Fruit fly (Drosophila melanogaster) whole organism, embryonic: ENCODE results near the gene Spn75F.

Experiments
- ATbp ChIP-seq: fragments of 200-800 bp; sonication (Bioruptor generic); optimal IDR thresholded peaks from 2 replicates; lab custom pipeline; 2017; ENCODE audit warnings: missing biosample characterization, mild to moderate bottlenecking, missing genetic modification characterization, missing genetic modification reagents
- Ada2b ChIP-seq: fragments of 200-800 bp; sonication (Bioruptor generic); IDR thresholded peaks from 2 replicates; pipeline ENCODE4 v1.3.6; 2022; ENCODE audit warnings: missing biosample characterization, missing genetic modification characterization
- Bdp1 ChIP-seq: fragments of 200-800 bp; sonication (Bioruptor generic); optimal IDR thresholded peaks from 3 replicates; lab custom pipeline; 2016; ENCODE audit warnings: missing biosample characterization, missing genetic modification characterization
- CG10366 ChIP-seq: fragments of 200-800 bp; sonication (Bioruptor generic); IDR thresholded peaks from 2 replicates; pipeline ENCODE4 v1.3.6; 2022; ENCODE audit warnings: missing biosample characterization, missing genetic modification characterization
- CG11085 ChIP-seq: fragments of 200-800 bp; sonication (Bioruptor generic); IDR thresholded peaks from 2 replicates; pipeline ENCODE4 v1.3.6; 2022; ENCODE audit warnings: missing biosample characterization, missing genetic modification characterization
- CG1233 ChIP-seq: fragments of 200-800 bp; sonication (Bioruptor generic); optimal IDR thresholded peaks from 4 replicates; lab custom pipeline; 2018; ENCODE audit warnings: missing biosample characterization, mild to moderate bottlenecking, missing genetic modification characterization
- CG12659 ChIP-seq: fragments of 200-800 bp; sonication (Bioruptor generic); optimal IDR thresholded peaks from 3 replicates; lab custom pipeline; 2017; ENCODE audit warnings: mild to moderate bottlenecking, missing biosample characterization, missing genetic modification reagents, missing genetic modification characterization
- CG15479 ChIP-seq: fragments of 200-800 bp; sonication (Bioruptor generic); optimal IDR thresholded peaks from 3 replicates; lab custom pipeline; 2019; ENCODE audit warnings: missing biosample characterization, mild to moderate bottlenecking, missing genetic modification characterization, moderate library complexity
- CG15601 ChIP-seq: fragments of 200-800 bp; sonication (Bioruptor generic); optimal IDR thresholded peaks from 3 replicates; lab custom pipeline; 2019; ENCODE audit warnings: missing biosample characterization, mild to moderate bottlenecking, missing genetic modification characterization, moderate library complexity
- CG1603 ChIP-seq: fragments of 200-800 bp; sonication (Bioruptor generic); optimal IDR thresholded peaks from 2 replicates; lab custom pipeline; 2019; ENCODE audit warnings: missing biosample characterization, mild to moderate bottlenecking, missing genetic modification characterization, moderate library complexity
- CG17385 ChIP-seq: fragments of 200-800 bp; sonication (Bioruptor generic); optimal IDR thresholded peaks from 3 replicates; lab custom pipeline; 2018; ENCODE audit warnings: missing biosample characterization, mild to moderate bottlenecking, missing genetic modification characterization
- CG17829 ChIP-seq: fragments of 200-800 bp; optimal IDR thresholded peaks from 2 replicates; lab custom pipeline; 2019; ENCODE audit warnings: missing biosample characterization, mild to moderate bottlenecking, missing genetic modification characterization, moderate library complexity
- CG1792 ChIP-seq: fragments of 200-800 bp; sonication (Bioruptor generic); optimal IDR thresholded peaks from 2 replicates; lab custom pipeline; 2016; ENCODE audit warnings: missing biosample characterization, missing genetic modification characterization
- CG18599 ChIP-seq: fragments of 200-800 bp; sonication (Bioruptor generic); optimal IDR thresholded peaks from 3 replicates; lab custom pipeline; 2017; ENCODE audit warnings: missing biosample characterization, missing genetic modification characterization, mild to moderate bottlenecking, moderate library complexity, missing genetic modification reagents
- CG18619 ChIP-seq: fragments of 200-800 bp; sonication (Bioruptor generic); optimal IDR thresholded peaks from 3 replicates; lab custom pipeline; 2017; ENCODE audit warnings: missing biosample characterization, mild to moderate bottlenecking, missing genetic modification characterization
- CG2678 ChIP-seq: fragments of 200-800 bp; sonication (Bioruptor generic); optimal IDR thresholded peaks from 3 replicates; lab custom pipeline; 2019; ENCODE audit warnings: missing biosample characterization, mild to moderate bottlenecking, missing genetic modification characterization, moderate library complexity
- CG31441 ChIP-seq: fragments of 200-800 bp; sonication (Bioruptor generic); IDR thresholded peaks from 2 replicates; pipeline ENCODE4 v1.3.6; 2022; ENCODE audit warnings: missing biosample characterization, missing genetic modification characterization
- CG4404 ChIP-seq: fragments of 200-800 bp; sonication (Bioruptor generic); IDR thresholded peaks from 2 replicates; pipeline ENCODE4 v1.3.6; 2022; ENCODE audit warnings: missing biosample characterization, missing genetic modification characterization
- CG7372 ChIP-seq: fragments of 200-800 bp; sonication (Bioruptor generic); IDR thresholded peaks from 2 replicates; pipeline ENCODE4 v1.3.6; 2022; ENCODE audit warnings: missing biosample characterization, missing genetic modification characterization
- CG7745 ChIP-seq: fragments of 200-800 bp; sonication (Bioruptor generic); optimal IDR thresholded peaks from 2 replicates; lab custom pipeline; 2018; ENCODE audit warnings: missing biosample characterization, mild to moderate bottlenecking, missing genetic modification characterization, moderate library complexity
- HLH3B ChIP-seq: fragments of 200-800 bp; sonication (Bioruptor generic); IDR thresholded peaks from 2 replicates; pipeline ENCODE4 v1.3.6; 2022; ENCODE audit warnings: missing biosample characterization, missing genetic modification characterization
- Lhr ChIP-seq: fragments of 200-800 bp; sonication (Bioruptor generic); optimal IDR thresholded peaks from 3 replicates; lab custom pipeline; 2017; ENCODE audit warnings: mild to moderate bottlenecking, missing biosample characterization, missing genetic modification reagents, missing genetic modification characterization
- Mes4 ChIP-seq: fragments of 200-800 bp; sonication (Bioruptor generic); optimal IDR thresholded peaks from 2 replicates; lab custom pipeline; 2016; ENCODE audit warnings: missing biosample characterization, missing genetic modification characterization
- NfI ChIP-seq: fragments of 200-800 bp; sonication (Bioruptor generic); optimal IDR thresholded peaks from 3 replicates; lab custom pipeline; 2018; ENCODE audit warnings: missing biosample characterization, mild to moderate bottlenecking, missing genetic modification characterization, moderate library complexity
- Optix ChIP-seq: fragments of 200-800 bp; sonication (Bioruptor generic); IDR thresholded peaks from 3 replicates; pipeline ENCODE4 v1.3.6; 2022; ENCODE audit warnings: missing biosample characterization, missing genetic modification characterization
- Rfx ChIP-seq: fragments of 200-800 bp; sonication (Bioruptor generic); IDR thresholded peaks from 2 replicates; pipeline ENCODE4 v1.3.6; 2022; ENCODE audit warnings: missing biosample characterization, missing genetic modification characterization
- Sry-β ChIP-seq: fragments of 200-800 bp; sonication (Bioruptor generic); optimal IDR thresholded peaks from 2 replicates; lab custom pipeline; 2018; ENCODE audit warnings: missing biosample characterization, mild to moderate bottlenecking, missing genetic modification characterization, moderate library complexity
- Stat92E ChIP-seq, 3 experiments: fragments of >200 bp in 2 of 3; fragments of 200-800 bp in 1 of 3; sonication (Bioruptor generic) in 1 of 3; optimal IDR thresholded peaks; 2 replicates each; lab custom pipeline; 2017 to 2019; ENCODE audit warnings: missing biosample characterization in 3 of 3, missing genetic modification characterization in 3 of 3, mild to moderate bottlenecking in 1 of 3, moderate library complexity in 1 of 3
- cg ChIP-seq: fragments of 200-800 bp; sonication (Bioruptor generic); optimal IDR thresholded peaks from 3 replicates; lab custom pipeline; 2019; ENCODE audit warnings: missing biosample characterization, mild to moderate bottlenecking, missing genetic modification characterization, moderate library complexity
- chinmo ChIP-seq: fragments of 200-800 bp; sonication (Bioruptor generic); IDR thresholded peaks from 4 replicates; pipeline ENCODE4 v1.3.6; 2022; ENCODE audit warnings: missing biosample characterization, missing genetic modification characterization; ENCODE audit not compliant: partially characterized antibody
- gcm ChIP-seq: fragments of 200-800 bp; sonication (Bioruptor generic); optimal IDR thresholded peaks from 2 replicates; lab custom pipeline; 2019; ENCODE audit warnings: missing biosample characterization, mild to moderate bottlenecking, missing genetic modification characterization, moderate library complexity
- grau ChIP-seq: fragments of 200-800 bp; optimal IDR thresholded peaks from 3 replicates; lab custom pipeline; 2019; ENCODE audit warnings: missing biosample characterization, mild to moderate bottlenecking, missing genetic modification characterization, moderate library complexity
- kni ChIP-seq: fragments of 200-800 bp; sonication (Bioruptor generic); optimal IDR thresholded peaks from 3 replicates; lab custom pipeline; 2017; ENCODE audit warnings: mild to moderate bottlenecking, missing biosample characterization, missing genetic modification reagents, missing genetic modification characterization
- nau ChIP-seq: fragments of 200-800 bp; sonication (Bioruptor generic); optimal IDR thresholded peaks from 3 replicates; lab custom pipeline; 2017; ENCODE audit warnings: missing biosample characterization, mild to moderate bottlenecking, missing genetic modification characterization, missing genetic modification reagents
- odd ChIP-seq: fragments of 200-800 bp; sonication (Bioruptor generic); optimal IDR thresholded peaks from 2 replicates; lab custom pipeline; 2017; ENCODE audit warnings: missing biosample characterization, mild to moderate bottlenecking, missing genetic modification characterization
- otp ChIP-seq: fragments of 200-800 bp; sonication (Bioruptor generic); IDR thresholded peaks from 3 replicates; pipeline ENCODE4, ENCODE4 v1.3.6; 2022; ENCODE audit warnings: missing biosample characterization, missing genetic modification characterization
- salm ChIP-seq: fragments of 200-800 bp; sonication (Bioruptor generic); optimal IDR thresholded peaks from 2 replicates; lab custom pipeline; 2018; ENCODE audit warnings: missing biosample characterization, mild to moderate bottlenecking, missing genetic modification characterization
- sd ChIP-seq: fragments of 200-800 bp; sonication (Bioruptor generic); optimal IDR thresholded peaks from 3 replicates; lab custom pipeline; 2018; ENCODE audit warnings: missing biosample characterization, mild to moderate bottlenecking, missing genetic modification characterization, moderate library complexity
- sens ChIP-seq: fragments of 200-800 bp; sonication (Bioruptor generic); peaks from one replicate; lab custom pipeline; 2016; ENCODE audit warnings: missing biosample characterization, missing genetic modification characterization
- sna ChIP-seq: fragments of 200-800 bp; sonication (Bioruptor generic); IDR thresholded peaks from 2 replicates; pipeline ENCODE4 v1.3.6; 2022; ENCODE audit warnings: missing biosample characterization, missing genetic modification characterization; ENCODE audit not compliant: partially characterized antibody
- tll ChIP-seq, 2 experiments: fragments of 200-800 bp in 1 of 2; fragments of >200 bp in 1 of 2; sonication (Bioruptor generic) in 1 of 2; optimal IDR thresholded peaks; 2 replicates each; lab custom pipeline; 2017 to 2019; ENCODE audit warnings: missing biosample characterization in 2 of 2, missing genetic modification characterization in 2 of 2, mild to moderate bottlenecking in 1 of 2, moderate library complexity in 1 of 2
- ttk ChIP-seq: fragments of 200-800 bp; sonication (Bioruptor generic); IDR thresholded peaks from 2 replicates; pipeline ENCODE4 v2.1.2; 2022; ENCODE audit warnings: missing biosample characterization, missing genetic modification characterization
- vfl ChIP-seq: fragments of 200-800 bp; sonication (Bioruptor generic); optimal IDR thresholded peaks from 2 replicates; lab custom pipeline; 2016; ENCODE audit warnings: missing biosample characterization, missing genetic modification characterization
- vvl ChIP-seq: fragments of 200-800 bp; sonication (Bioruptor generic); IDR thresholded peaks from 2 replicates; pipeline ENCODE4 v1.3.6; 2022; ENCODE audit warnings: missing biosample characterization, missing genetic modification characterization
- wek ChIP-seq: fragments of 200-800 bp; sonication (Bioruptor generic); optimal IDR thresholded peaks from 3 replicates; lab custom pipeline; 2018; ENCODE audit warnings: missing biosample characterization, mild to moderate bottlenecking, missing genetic modification characterization, moderate library complexity
- yki ChIP-seq: fragments of >200 bp; optimal IDR thresholded peaks from 3 replicates; lab custom pipeline; 2018
- zen ChIP-seq: fragments of 200-800 bp; sonication (Bioruptor generic); optimal IDR thresholded peaks from 3 replicates; lab custom pipeline; 2018; ENCODE audit warnings: missing biosample characterization, mild to moderate bottlenecking, missing genetic modification characterization, moderate library complexity
- zen2 ChIP-seq: fragments of 200-800 bp; sonication (Bioruptor generic); IDR thresholded peaks from 3 replicates; pipeline ENCODE4 v1.3.6; 2022; ENCODE audit warnings: missing biosample characterization, missing genetic modification characterization; ENCODE audit not compliant: partially characterized antibody

Gene Spn75F

dm6 chr3L:19164767-19165762 lies 35.6 kb upstream of the Spn75F start:
- TF ChIP-seq CG18619 = peak; percentile 18
- TF ChIP-seq odd (GFP tag; lab: Kevin White, UChicago) = peak; percentile 23
- TF ChIP-seq sna = no peak
- 0 out of 4 replicates have a peak, but pooled peaks have one; percentile 62 for TF ChIP-seq chinmo
- peak; percentile 17 for TF ChIP-seq CG2678
- TF ChIP-seq CG7745 (tag; lab: Kevin White, UChicago) = peak; percentile 18
- no peak for TF ChIP-seq CG1792 (GFP tag; lab: Kevin White, UChicago)
- no peak for TF ChIP-seq HLH3B (GFP tag; lab: Robert Waterston, UW)
- peak; percentile 10 for TF ChIP-seq kni (GFP tag; lab: Kevin White, UChicago)
- TF ChIP-seq Rfx (GFP tag; lab: Robert Waterston, UW) = no peak
- no peak for TF ChIP-seq ttk
- no peak for TF ChIP-seq CG12659 (GFP tag; lab: Kevin White, UChicago)
- no peak for TF ChIP-seq CG18599 (GFP tag; lab: Kevin White, UChicago)
- TF ChIP-seq CG7372 (GFP tag; lab: Robert Waterston, UW) = no peak
- peak; percentile 49 for TF ChIP-seq sd (tag; lab: Kevin White, UChicago)
- no peak for TF ChIP-seq vvl (GFP tag; lab: Robert Waterston, UW)
- TF ChIP-seq CG31441 (GFP tag; lab: Robert Waterston, UW) = no peak
- TF ChIP-seq wek (GFP tag; lab: Kevin White, UChicago) = no peak
- TF ChIP-seq CG11085 = no peak
- no peak for TF ChIP-seq CG10366 (GFP tag; lab: Robert Waterston, UW)
- TF ChIP-seq ATbp (GFP tag; lab: Kevin White, UChicago) = no peak
- TF ChIP-seq CG4404 (GFP tag; lab: Robert Waterston, UW) = no peak
- TF ChIP-seq Lhr (GFP tag; lab: Kevin White, UChicago) = no peak
- no peak for TF ChIP-seq NfI
- no peak for TF ChIP-seq vfl (GFP tag; lab: Kevin White, UChicago)
- peak; percentile 36 for TF ChIP-seq cg
- no peak for TF ChIP-seq Optix (GFP tag; lab: Robert Waterston, UW)
- peak; percentile 98 for TF ChIP-seq CG15479 (GFP tag; lab: Kevin White, UChicago)
- TF ChIP-seq salm (tag; lab: Kevin White, UChicago) = peak; percentile 30
- peak in 1 of 2 experiments; percentile 17 for TF ChIP-seq tll (GFP tag; optimal IDR thresholded peaks at IDR 0.05; lab: Kevin White, UChicago)
- TF ChIP-seq Stat92E (GFP tag; optimal IDR thresholded peaks at IDR 0.05; lab: Kevin White, UChicago) = no peak
- TF ChIP-seq zen (tag; lab: Kevin White, UChicago) = peak; percentile 9
- TF ChIP-seq Sry-β (GFP tag; lab: Kevin White, UChicago) = no peak
- peak; percentile 27 for TF ChIP-seq CG15601
- no peak for TF ChIP-seq nau (GFP tag; lab: Kevin White, UChicago)
- no peak for TF ChIP-seq otp
- no peak for TF ChIP-seq yki
- peak; percentile 59 for TF ChIP-seq sens
- TF ChIP-seq Mes4 (GFP tag; lab: Kevin White, UChicago) = no peak
- TF ChIP-seq CG17829 (tag; lab: Kevin White, UChicago) = no peak
- TF ChIP-seq Bdp1 = no peak
- TF ChIP-seq Ada2b (GFP tag; lab: Robert Waterston, UW) = no peak
- TF ChIP-seq CG17385 (GFP tag; lab: Kevin White, UChicago) = no peak
- TF ChIP-seq zen2 (GFP tag; lab: Robert Waterston, UW) = no peak
- no peak for TF ChIP-seq gcm (GFP tag; lab: Kevin White, UChicago)
- TF ChIP-seq grau (tag; lab: Kevin White, UChicago) = no peak
- TF ChIP-seq CG1233 = no peak
- no peak for TF ChIP-seq CG1603 (tag; lab: Kevin White, UChicago)
